Worm (Caenorhabditis elegans): ENCODE results near the gene nlp-52.

- TF ChIP-seq ztf-29 (GFP tag; IDR thresholded peaks at IDR 0.05) (no peak), flt-1 (GFP tag; IDR thresholded peaks at IDR 0.05) (no peak), tab-1 (GFP tag; IDR thresholded peaks at IDR 0.05) (no peak)
These were observed 11.5 kb downstream of the nlp-52 start, which contains the start of gene cyn-6 for ce11 chrIII:773114-773513.
